Worm (Caenorhabditis elegans): ENCODE results near the gene ugt-61.

ugt-61 gene

ce11 chrV:4742190-4742589, at the start of gene ugt-61:
Gene ugt-61 (plus strand): TSS chrV:4742422.
- TF ChIP-seq ref-1 (GFP tag; conservative IDR thresholded peaks at IDR 0.05) (no peak), ztf-23 (GFP tag; IDR thresholded peaks at IDR 0.05) (no peak), med-1 (GFP tag; optimal IDR thresholded peaks at IDR 0.05; ENCODE audit: insufficient read depth) (no peak), T22C8.4 (GFP tag; IDR thresholded peaks at IDR 0.05) (no peak), flt-1 (GFP tag; IDR thresholded peaks at IDR 0.05) (no peak), ztf-29 (GFP tag; IDR thresholded peaks at IDR 0.05) (no peak), cog-1 (tag; optimal IDR thresholded peaks at IDR 0.05) (no peak), tab-1 (GFP tag; IDR thresholded peaks at IDR 0.05) (no peak), klf-2 (GFP tag; conservative IDR thresholded peaks at IDR 0.05) (no peak)

DNA sequence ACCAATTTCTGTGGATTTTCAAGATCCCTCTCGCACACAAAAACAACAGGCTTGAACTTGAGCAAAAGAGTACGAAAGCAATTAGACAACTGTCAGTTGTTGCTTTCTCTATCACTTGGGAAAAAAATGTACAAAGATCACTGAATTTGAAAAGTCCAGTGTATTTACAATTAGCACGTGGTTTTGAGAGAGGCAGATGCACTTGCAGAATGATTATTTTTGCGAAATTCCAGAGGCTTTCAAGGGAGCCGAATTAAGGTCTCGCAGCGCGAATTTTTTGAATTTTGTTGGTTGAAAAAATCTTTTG, 49.0 kb upstream of the ugt-61 start:
- TF ChIP-seq med-1 (GFP tag; optimal IDR thresholded peaks at IDR 0.05; ENCODE audit: insufficient read depth): no peak
- no peak for TF ChIP-seq ztf-29 (GFP tag; IDR thresholded peaks at IDR 0.05)
- no peak for TF ChIP-seq tab-1 (GFP tag; IDR thresholded peaks at IDR 0.05)
- TF ChIP-seq klf-2 (GFP tag; conservative IDR thresholded peaks at IDR 0.05): no peak
- TF ChIP-seq cog-1 (tag; optimal IDR thresholded peaks at IDR 0.05): no peak
- no peak for TF ChIP-seq T22C8.4 (GFP tag; IDR thresholded peaks at IDR 0.05)
- no peak for TF ChIP-seq ztf-23 (GFP tag; IDR thresholded peaks at IDR 0.05)
- no peak for TF ChIP-seq flt-1 (GFP tag; IDR thresholded peaks at IDR 0.05)
- TF ChIP-seq ref-1 (GFP tag; conservative IDR thresholded peaks at IDR 0.05): no peak

- TF ChIP-seq klf-2 (GFP tag; conservative IDR thresholded peaks at IDR 0.05) (no peak), ztf-29 (GFP tag; IDR thresholded peaks at IDR 0.05) (no peak), cog-1 (tag; optimal IDR thresholded peaks at IDR 0.05) (no peak), ztf-23 (GFP tag; IDR thresholded peaks at IDR 0.05) (no peak), med-1 (GFP tag; optimal IDR thresholded peaks at IDR 0.05; ENCODE audit: insufficient read depth) (no peak), ref-1 (GFP tag; conservative IDR thresholded peaks at IDR 0.05) (no peak), flt-1 (GFP tag; IDR thresholded peaks at IDR 0.05) (no peak), tab-1 (GFP tag; IDR thresholded peaks at IDR 0.05) (no peak), T22C8.4 (GFP tag; IDR thresholded peaks at IDR 0.05) (no peak)
Measured at ce11 chrV:4694466-4695092, 47.6 kb upstream of the ugt-61 start.

DNA sequence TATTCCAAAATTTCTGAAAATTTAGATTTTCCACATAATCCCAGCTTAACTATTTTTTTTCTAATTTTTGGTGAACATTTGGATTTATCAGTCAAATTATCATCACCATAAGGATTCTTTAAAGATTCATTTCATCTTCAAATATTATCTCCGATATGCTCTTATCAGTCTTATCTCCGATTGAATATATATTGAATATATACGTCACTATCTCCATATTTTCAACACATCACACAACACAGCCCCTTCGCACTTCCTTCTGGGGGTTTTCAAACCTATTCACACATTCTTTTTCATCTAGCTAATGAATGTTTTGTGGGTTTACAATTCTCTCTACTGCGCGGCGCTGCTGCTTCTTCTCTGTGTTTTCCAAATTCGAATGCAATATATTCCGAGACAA, 43.5 kb upstream of the ugt-61 start:
- TF ChIP-seq ref-1 (GFP tag; conservative IDR thresholded peaks at IDR 0.05): no peak
- TF ChIP-seq med-1 (GFP tag; optimal IDR thresholded peaks at IDR 0.05; ENCODE audit: insufficient read depth): no peak
- no peak for TF ChIP-seq flt-1 (GFP tag; IDR thresholded peaks at IDR 0.05)
- no peak for TF ChIP-seq ztf-23 (GFP tag; IDR thresholded peaks at IDR 0.05)
- TF ChIP-seq tab-1 (GFP tag; IDR thresholded peaks at IDR 0.05): no peak
- no peak for TF ChIP-seq ztf-29 (GFP tag; IDR thresholded peaks at IDR 0.05)
- TF ChIP-seq T22C8.4 (GFP tag; IDR thresholded peaks at IDR 0.05): no peak
- TF ChIP-seq cog-1 (tag; optimal IDR thresholded peaks at IDR 0.05): no peak
- no peak for TF ChIP-seq klf-2 (GFP tag; conservative IDR thresholded peaks at IDR 0.05)

- TF ChIP-seq tab-1 (GFP tag; IDR thresholded peaks at IDR 0.05) (no peak), ref-1 (GFP tag; conservative IDR thresholded peaks at IDR 0.05) (no peak), T22C8.4 (GFP tag; IDR thresholded peaks at IDR 0.05) (no peak)
Measured at ce11 chrV:4700189-4700588, 42.0 kb upstream of the ugt-61 start, which contains the start of gene ZC266.1. Gene ZC266.1 (minus strand): TSS chrV:4700289.

DNA sequence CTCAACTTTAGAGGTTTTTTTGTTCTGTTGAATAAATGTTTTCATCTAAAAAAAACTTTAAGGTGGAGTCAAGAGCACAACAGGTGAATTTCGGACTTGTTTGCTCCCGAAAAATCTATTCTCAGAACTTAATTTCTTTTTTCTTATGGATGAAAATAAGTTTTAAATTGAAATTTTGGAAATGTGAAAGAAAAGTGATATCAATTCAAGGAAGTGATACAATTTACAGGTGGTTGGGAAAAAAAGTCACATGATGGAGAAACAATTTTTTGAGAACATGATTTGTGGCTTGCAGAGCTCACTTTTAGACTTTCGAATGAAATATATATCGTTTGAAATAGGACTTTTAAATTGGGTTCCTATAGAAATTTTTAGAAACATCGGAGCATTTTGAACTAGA, 34.6 kb upstream of the ugt-61 start:
- TF ChIP-seq tab-1 (GFP tag; IDR thresholded peaks at IDR 0.05) (no peak), ztf-29 (GFP tag; IDR thresholded peaks at IDR 0.05) (no peak), med-1 (GFP tag; optimal IDR thresholded peaks at IDR 0.05; ENCODE audit: insufficient read depth) (no peak), flt-1 (GFP tag; IDR thresholded peaks at IDR 0.05) (no peak), ztf-23 (GFP tag; IDR thresholded peaks at IDR 0.05) (no peak), T22C8.4 (GFP tag; IDR thresholded peaks at IDR 0.05) (no peak), ref-1 (GFP tag; conservative IDR thresholded peaks at IDR 0.05) (no peak), cog-1 (tag; optimal IDR thresholded peaks at IDR 0.05) (no peak), klf-2 (GFP tag; conservative IDR thresholded peaks at IDR 0.05) (no peak)

DNA sequence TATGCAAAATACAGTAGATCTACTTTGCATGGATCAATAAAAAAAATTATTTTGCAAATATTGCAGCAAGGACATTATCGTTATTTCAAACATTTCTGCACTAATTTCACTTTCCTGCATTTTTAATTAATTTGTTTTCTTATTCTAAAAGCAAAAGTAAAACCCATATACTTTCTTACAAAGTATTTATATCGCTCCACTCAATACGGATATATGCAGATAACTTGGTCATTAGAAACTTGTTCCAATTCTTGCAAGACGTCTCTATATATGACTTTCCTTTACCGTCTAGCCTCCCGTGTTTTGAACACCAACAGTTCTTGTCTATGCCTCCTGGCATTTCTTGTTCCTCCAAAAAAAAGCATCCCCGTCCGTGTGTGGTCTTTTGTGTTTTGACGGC, 31.8 kb upstream of the ugt-61 start, which contains the start of gene oac-24:
TSS of gene oac-24 (plus strand) at position 301 of the 400 bp plus-strand sequence.
- TF ChIP-seq tab-1 (GFP tag; IDR thresholded peaks at IDR 0.05): no peak
- TF ChIP-seq ztf-29 (GFP tag; IDR thresholded peaks at IDR 0.05): no peak
- no peak for TF ChIP-seq T22C8.4 (GFP tag; IDR thresholded peaks at IDR 0.05)
- no peak for TF ChIP-seq cog-1 (tag; optimal IDR thresholded peaks at IDR 0.05)
- no peak for TF ChIP-seq med-1 (GFP tag; optimal IDR thresholded peaks at IDR 0.05; ENCODE audit: insufficient read depth)
- TF ChIP-seq flt-1 (GFP tag; IDR thresholded peaks at IDR 0.05): no peak
- TF ChIP-seq ztf-23 (GFP tag; IDR thresholded peaks at IDR 0.05): no peak
- no peak for TF ChIP-seq ref-1 (GFP tag; conservative IDR thresholded peaks at IDR 0.05)
- TF ChIP-seq klf-2 (GFP tag; conservative IDR thresholded peaks at IDR 0.05): no peak

- TF ChIP-seq T22C8.4 (GFP tag; IDR thresholded peaks at IDR 0.05) (no peak), ztf-29 (GFP tag; IDR thresholded peaks at IDR 0.05) (no peak), flt-1 (GFP tag; IDR thresholded peaks at IDR 0.05) (no peak), med-1 (GFP tag; optimal IDR thresholded peaks at IDR 0.05; ENCODE audit: insufficient read depth) (no peak), cog-1 (tag; optimal IDR thresholded peaks at IDR 0.05) (no peak), ztf-23 (GFP tag; IDR thresholded peaks at IDR 0.05) (no peak), tab-1 (GFP tag; IDR thresholded peaks at IDR 0.05) (no peak), ref-1 (GFP tag; conservative IDR thresholded peaks at IDR 0.05) (no peak), klf-2 (GFP tag; conservative IDR thresholded peaks at IDR 0.05) (no peak)
Measured at ce11 chrV:4719965-4720364, 22.3 kb upstream of the ugt-61 start, which contains the start of gene prx-6. Gene prx-6 (minus strand): TSS chrV:4720093.

ce11 chrV:4720884-4721464, 21.2 kb upstream of the ugt-61 start:
- TF ChIP-seq ztf-23 (GFP tag; IDR thresholded peaks at IDR 0.05): no peak

DNA sequence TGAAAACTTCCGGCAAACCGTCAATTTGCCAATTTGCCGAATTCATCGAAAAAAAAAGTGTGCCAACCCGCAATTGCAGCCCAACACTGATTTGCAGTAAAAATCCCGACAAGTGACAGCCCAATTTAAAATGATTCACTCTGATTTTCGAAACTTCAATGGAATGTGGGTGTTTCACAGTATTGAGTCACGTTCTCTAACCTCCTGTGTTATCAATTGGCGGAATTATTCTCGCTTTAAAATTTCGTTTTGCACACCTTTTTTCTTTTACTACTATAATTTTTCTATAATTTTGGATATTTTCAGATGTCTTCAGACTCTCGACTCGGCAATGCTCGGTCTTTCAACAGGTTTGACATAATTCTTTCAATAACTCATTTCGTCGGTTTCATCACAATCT, 19.9 kb upstream of the ugt-61 start, which contains the start of gene F39G3.5:
TSS of gene F39G3.5 (plus strand) at position 301 of the 400 bp plus-strand sequence.
- TF ChIP-seq ref-1 (GFP tag; conservative IDR thresholded peaks at IDR 0.05) (no peak), klf-2 (GFP tag; conservative IDR thresholded peaks at IDR 0.05) (no peak), tab-1 (GFP tag; IDR thresholded peaks at IDR 0.05) (no peak), cog-1 (tag; optimal IDR thresholded peaks at IDR 0.05) (no peak), med-1 (GFP tag; optimal IDR thresholded peaks at IDR 0.05; ENCODE audit: insufficient read depth) (no peak), ztf-23 (GFP tag; IDR thresholded peaks at IDR 0.05) (no peak), flt-1 (GFP tag; IDR thresholded peaks at IDR 0.05) (no peak), ztf-29 (GFP tag; IDR thresholded peaks at IDR 0.05) (no peak), T22C8.4 (GFP tag; IDR thresholded peaks at IDR 0.05) (no peak)
